Fruit fly (Drosophila melanogaster): ENCODE data around the gene mRpL1.

- TF ChIP-seq Mad (GFP tag; optimal IDR thresholded peaks at IDR 0.05) (no peak), Dbx (GFP tag; IDR thresholded peaks at IDR 0.05) (no peak), CG11723 (GFP tag; optimal IDR thresholded peaks at IDR 0.05) (no peak), CG11695 (GFP tag; IDR thresholded peaks at IDR 0.05) (no peak), NC2α (GFP tag; optimal IDR thresholded peaks at IDR 0.05) (no peak), CG17186 (GFP tag; optimal IDR thresholded peaks at IDR 0.05) (no peak), CG34422 (GFP tag; IDR thresholded peaks at IDR 0.05) (no peak), onecut (GFP tag; IDR thresholded peaks at IDR 0.05) (0 out of 2 replicates have a peak, but pooled peaks have one; percentile 10), CG3065 (GFP tag; optimal IDR thresholded peaks at IDR 0.05) (no peak), sens-2 (GFP tag; IDR thresholded peaks at IDR 0.05) (no peak), CG13287 (GFP tag; IDR thresholded peaks at IDR 0.05; ENCODE audit: partially characterized antibody) (peak; percentile 96), HHEX (GFP tag; optimal IDR thresholded peaks at IDR 0.05) (no peak)
Measured at dm6 chr3R:8340675-8341275, 39.5 kb downstream of the mRpL1 start, which contains the start of the genes COX7A and Arl2.
